Fruit fly (Drosophila melanogaster) whole organism, wandering third instar larva: ENCODE data around the gene CG7227.

Experiments used
- Abd-B ChIP-seq: fragments of >200 bp; optimal IDR thresholded peaks from 2 replicates; lab custom pipeline; 2017; ENCODE audit warnings: missing biosample characterization, missing genetic modification characterization
- CrebA ChIP-seq: fragments of 200-800 bp; sonication (Bioruptor generic); optimal IDR thresholded peaks from 2 replicates; lab custom pipeline; 2016; ENCODE audit warnings: missing biosample characterization, mild to moderate bottlenecking, missing genetic modification characterization, borderline replicate concordance
- Dfd ChIP-seq: fragments of >200 bp; optimal IDR thresholded peaks from 2 replicates; lab custom pipeline; 2017; ENCODE audit warnings: missing biosample characterization, missing genetic modification characterization
- Dif ChIP-seq: fragments of 200-275, 200-300 bp; sonication (Bioruptor generic); optimal IDR thresholded peaks from 2 replicates; lab custom pipeline; 2018; ENCODE audit warnings: missing biosample characterization, missing genetic modification characterization; ENCODE audit not compliant: partially characterized antibody
- GATAd ChIP-seq: sonication (Bioruptor generic); optimal IDR thresholded peaks from 2 replicates; lab custom pipeline; 2016; ENCODE audit warnings: missing biosample characterization, missing genetic modification characterization
- HLH106 ChIP-seq: fragments of 200-800 bp; optimal IDR thresholded peaks from 3 replicates; lab custom pipeline; 2019; ENCODE audit warnings: missing biosample characterization, mild to moderate bottlenecking, missing genetic modification characterization, moderate library complexity
- Hr78 ChIP-seq: fragments of >200 bp; optimal IDR thresholded peaks from 2 replicates; lab custom pipeline; 2017; ENCODE audit warnings: missing biosample characterization, missing genetic modification characterization
- Jra ChIP-seq: sonication (Bioruptor generic); optimal IDR thresholded peaks from 2 replicates; lab custom pipeline; 2016; ENCODE audit warnings: missing biosample characterization, missing genetic modification characterization
- Mio ChIP-seq: sonication (Bioruptor generic); optimal IDR thresholded peaks from 2 replicates; lab custom pipeline; 2016; ENCODE audit warnings: missing biosample characterization, missing genetic modification characterization
- Myc ChIP-seq: fragments of >200 bp; optimal IDR thresholded peaks from 2 replicates; lab custom pipeline; 2017
- OdsH ChIP-seq: fragments of 200-800 bp; sonication (Bioruptor generic); optimal IDR thresholded peaks from 2 replicates; lab custom pipeline; 2016; ENCODE audit warnings: missing biosample characterization, mild to moderate bottlenecking, missing genetic modification characterization
- Rel ChIP-seq, 2 experiments: fragments of 200-800 bp; sonication (Bioruptor generic) in 1 of 2; optimal IDR thresholded peaks; 2 replicates in 1 of 2; 3 replicates in 1 of 2; lab custom pipeline; 2016 to 2019; ENCODE audit warnings: mild to moderate bottlenecking in 2 of 2, missing biosample characterization in 2 of 2, missing genetic modification characterization in 2 of 2, moderate library complexity in 1 of 2
- Vsx2 ChIP-seq: fragments of 200-300, 225-300 bp; sonication (Bioruptor generic); optimal IDR thresholded peaks from 2 replicates; lab custom pipeline; 2018; ENCODE audit warnings: missing biosample characterization, missing genetic modification characterization; ENCODE audit not compliant: partially characterized antibody
- br ChIP-seq: fragments of 200-800 bp; sonication (Bioruptor generic); optimal IDR thresholded peaks from 2 replicates; lab custom pipeline; 2016; ENCODE audit warnings: missing biosample characterization, missing genetic modification characterization
- dl ChIP-seq, 2 experiments: fragments of 175-275, 200-275 bp in 1 of 2; fragments of 200-275 bp in 1 of 2; sonication (Bioruptor generic); optimal IDR thresholded peaks; lab custom pipeline; 2018; ENCODE audit warnings: mild to moderate bottlenecking in 2 of 2, missing biosample characterization in 2 of 2, missing genetic modification characterization in 2 of 2, moderate library complexity in 2 of 2; ENCODE audit not compliant: partially characterized antibody in 2 of 2, insufficient read depth in 1 of 2
- dsf ChIP-seq: sonication (Bioruptor generic); optimal IDR thresholded peaks from 2 replicates; lab custom pipeline; 2016; ENCODE audit warnings: missing biosample characterization, missing genetic modification characterization, borderline replicate concordance
- ey ChIP-seq: fragments of 200-800 bp; sonication (Bioruptor generic); optimal IDR thresholded peaks from 2 replicates; lab custom pipeline; 2016; ENCODE audit warnings: missing biosample characterization, missing genetic modification characterization
- foxo ChIP-seq, 2 experiments: fragments of 200-800 bp; sonication (Bioruptor generic); optimal IDR thresholded peaks; 2 replicates in 1 of 2; 3 replicates in 1 of 2; lab custom pipeline; 2016 to 2017; ENCODE audit warnings: missing biosample characterization in 2 of 2, missing genetic modification characterization in 2 of 2
- fru ChIP-seq: fragments of 200-800 bp; sonication (Bioruptor generic); optimal IDR thresholded peaks from 3 replicates; lab custom pipeline; 2016; ENCODE audit warnings: missing biosample characterization, mild to moderate bottlenecking, missing genetic modification characterization
- lola ChIP-seq: fragments of >200 bp; optimal IDR thresholded peaks from 2 replicates; lab custom pipeline; 2017; ENCODE audit warnings: missing biosample characterization, missing genetic modification characterization
- pan ChIP-seq: fragments of >200 bp; optimal IDR thresholded peaks from 2 replicates; lab custom pipeline; 2017
- psq ChIP-seq: fragments of 200-800 bp; sonication (Bioruptor generic); optimal IDR thresholded peaks from 3 replicates; lab custom pipeline; 2017; ENCODE audit warnings: missing biosample characterization, mild to moderate bottlenecking, missing genetic modification characterization, moderate library complexity
- rgr ChIP-seq: fragments of 200-800 bp; sonication (Bioruptor generic); optimal IDR thresholded peaks from 3 replicates; lab custom pipeline; 2016; ENCODE audit warnings: missing biosample characterization, mild to moderate bottlenecking, missing genetic modification characterization
- sage ChIP-seq: fragments of 200-800 bp; sonication (Bioruptor generic); optimal IDR thresholded peaks from 2 replicates; lab custom pipeline; 2016; ENCODE audit warnings: missing biosample characterization, mild to moderate bottlenecking, missing genetic modification characterization
- sv ChIP-seq: fragments of 200-800 bp; sonication (Bioruptor generic); optimal IDR thresholded peaks from 3 replicates; lab custom pipeline; 2016; ENCODE audit warnings: missing biosample characterization, missing genetic modification characterization
- tai ChIP-seq: sonication (Bioruptor generic); optimal IDR thresholded peaks from 2 replicates; lab custom pipeline; 2016; ENCODE audit warnings: missing biosample characterization, missing genetic modification characterization
- usp ChIP-seq: fragments of >200 bp; optimal IDR thresholded peaks from 2 replicates; lab custom pipeline; 2017; ENCODE audit warnings: missing biosample characterization, missing genetic modification characterization
- woc ChIP-seq: sonication (Bioruptor generic); optimal IDR thresholded peaks from 2 replicates; lab custom pipeline; 2016; ENCODE audit warnings: missing biosample characterization, mild to moderate bottlenecking, missing genetic modification characterization

The CG7227 gene

DNA sequence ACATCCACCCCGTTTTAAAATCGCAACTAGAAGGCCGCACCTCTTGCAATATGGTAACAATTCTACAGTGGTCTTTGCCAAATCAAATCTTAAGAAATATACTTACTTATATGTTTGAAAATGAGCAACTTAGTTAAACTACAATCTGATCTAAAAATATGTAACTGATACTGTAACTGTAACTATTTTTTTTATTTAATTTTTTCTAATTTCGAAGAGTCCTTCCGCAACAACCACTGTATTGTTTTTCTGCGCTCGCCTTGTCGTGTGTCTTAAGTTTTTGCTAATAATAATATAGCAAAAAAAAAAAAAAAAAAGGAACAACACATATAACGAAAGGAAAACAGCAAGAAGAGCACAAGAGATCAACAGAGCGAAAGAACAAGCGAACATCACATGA, 26.5 kb downstream of the CG7227 start:
- peak; percentile 14 for TF ChIP-seq rgr (GFP tag; lab: Kevin White, UChicago)
- no peak for TF ChIP-seq Abd-B (GFP tag; lab: Kevin White, UChicago)
- TF ChIP-seq pan (lab: Kevin White, UChicago) = no peak
- peak; percentile 9 for TF ChIP-seq ey (GFP tag; lab: Kevin White, UChicago)
- peak; percentile 36 for TF ChIP-seq OdsH (GFP tag; lab: Kevin White, UChicago)
- peak; percentile 45 for TF ChIP-seq Dfd
- TF ChIP-seq HLH106 (tag; lab: Kevin White, UChicago) = no peak
- TF ChIP-seq usp (GFP tag; lab: Kevin White, UChicago) = no peak
- no peak for TF ChIP-seq br (GFP tag; lab: Kevin White, UChicago)
- no peak for TF ChIP-seq Vsx2 (GFP tag; lab: Kevin White, UChicago)
- TF ChIP-seq dsf = no peak
- TF ChIP-seq Jra = no peak
- no peak for TF ChIP-seq fru
- no peak for TF ChIP-seq sage (GFP tag; lab: Kevin White, UChicago)
- no peak for TF ChIP-seq lola (GFP tag; lab: Kevin White, UChicago)
- TF ChIP-seq Rel (GFP tag; optimal IDR thresholded peaks at IDR 0.05; lab: Kevin White, UChicago) = no peak
- TF ChIP-seq Rel (tag; optimal IDR thresholded peaks at IDR 0.05; lab: Kevin White, UChicago) = no peak
- TF ChIP-seq foxo (GFP tag; optimal IDR thresholded peaks at IDR 0.05; lab: Kevin White, UChicago) = peak in 1 of 2 experiments; percentile 33
- no peak for TF ChIP-seq Dif (GFP tag; lab: Kevin White, UChicago)

- TF ChIP-seq Dif (GFP tag; lab: Kevin White, UChicago) (no peak), sv (no peak), CrebA (GFP tag; lab: Kevin White, UChicago) (peak; percentile 25), Vsx2 (GFP tag; lab: Kevin White, UChicago) (no peak), Rel (GFP tag; optimal IDR thresholded peaks at IDR 0.05; lab: Kevin White, UChicago) (no peak), Rel (tag; optimal IDR thresholded peaks at IDR 0.05; lab: Kevin White, UChicago) (peak; percentile 19)
Observed at dm6 chr2L:7970001-7970400, 27.9 kb downstream of the CG7227 start.

DNA sequence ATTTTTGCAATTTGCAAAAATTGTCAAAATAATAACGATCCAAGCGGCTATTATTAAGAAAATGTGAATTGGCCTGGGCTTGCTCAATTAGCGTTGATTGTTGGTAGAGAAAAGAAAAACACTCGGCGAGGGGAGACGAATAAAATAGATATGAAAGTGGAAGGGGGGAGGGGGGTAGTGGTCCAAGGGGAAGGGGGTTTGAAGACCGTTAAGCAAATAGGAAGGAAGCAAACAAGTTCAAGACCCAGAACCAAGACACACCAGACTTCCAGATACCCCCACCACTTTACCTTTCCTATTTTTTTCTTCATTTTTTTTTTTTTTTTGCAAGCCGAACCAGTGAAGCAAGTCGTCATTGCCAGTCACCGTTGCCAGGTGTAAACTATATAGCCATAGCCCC, 28.6 kb downstream of the CG7227 start:
- TF ChIP-seq pan (lab: Kevin White, UChicago) (no peak), HLH106 (tag; lab: Kevin White, UChicago) (no peak), foxo (GFP tag; optimal IDR thresholded peaks at IDR 0.05; lab: Kevin White, UChicago) (no peak), usp (GFP tag; lab: Kevin White, UChicago) (no peak), Myc (lab: Kevin White, UChicago) (no peak), psq (GFP tag; lab: Kevin White, UChicago) (no peak), OdsH (GFP tag; lab: Kevin White, UChicago) (no peak), tai (GFP tag; lab: Kevin White, UChicago) (no peak), Hr78 (GFP tag; lab: Kevin White, UChicago) (no peak), fru (no peak), Mio (GFP tag; lab: Kevin White, UChicago) (no peak), Dif (GFP tag; lab: Kevin White, UChicago) (no peak), br (GFP tag; lab: Kevin White, UChicago) (no peak), GATAd (GFP tag; lab: Kevin White, UChicago) (no peak), sage (GFP tag; lab: Kevin White, UChicago) (no peak), Abd-B (GFP tag; lab: Kevin White, UChicago) (no peak), dl (GFP tag; optimal IDR thresholded peaks at IDR 0.05; lab: Kevin White, UChicago; ENCODE audit: insufficient read depth in 1 of 2, partially characterized antibody in 2 of 2) (no peak), woc (GFP tag; lab: Kevin White, UChicago) (no peak), lola (GFP tag; lab: Kevin White, UChicago) (no peak), ey (GFP tag; lab: Kevin White, UChicago) (no peak)
- TF ChIP-seq, all 38 proteins: peak for 0

dm6 chr2L:7968054-7968453, 29.9 kb downstream of the CG7227 start:
- peak in 1 of 2 experiments; percentile 2 for TF ChIP-seq foxo (GFP tag; optimal IDR thresholded peaks at IDR 0.05; lab: Kevin White, UChicago)
- TF ChIP-seq lola (GFP tag; lab: Kevin White, UChicago) = no peak
- TF ChIP-seq, all 38 proteins: peak for 1

DNA sequence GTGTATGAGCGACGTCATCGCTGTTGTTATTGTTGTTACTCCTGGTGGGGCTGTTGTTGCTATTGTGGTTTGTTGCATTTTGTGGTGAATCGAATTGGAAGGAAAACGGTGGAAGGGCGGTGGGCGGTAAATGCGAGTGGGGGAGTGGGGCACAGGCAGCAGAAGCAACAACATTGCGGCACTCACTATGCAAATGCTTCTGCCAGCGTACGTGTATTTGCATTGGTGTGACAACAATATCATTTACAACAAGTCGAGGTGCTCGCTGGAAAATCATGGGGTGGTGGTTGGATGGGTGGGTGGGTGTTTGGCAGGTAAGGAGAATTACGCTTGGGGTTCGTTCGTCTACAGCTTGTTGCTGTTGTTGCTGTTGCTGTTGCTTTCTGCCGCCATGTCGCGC, 30.3 kb downstream of the CG7227 start:
- no peak for TF ChIP-seq OdsH (GFP tag; lab: Kevin White, UChicago)
- TF ChIP-seq psq (GFP tag; lab: Kevin White, UChicago) = no peak
- no peak for TF ChIP-seq ey (GFP tag; lab: Kevin White, UChicago)
- no peak for TF ChIP-seq foxo (GFP tag; optimal IDR thresholded peaks at IDR 0.05; lab: Kevin White, UChicago)
